Fruit fly (Drosophila melanogaster): ENCODE results near the gene Inx2.
A peak's percentile ranks its signal among the peaks of the same experiment; 100 is the strongest.

The Inx2 gene

dm6 chrX:6998492-6998852 is at the start of gene Inx2 (continued):
- TF ChIP-seq pan (optimal IDR thresholded peaks at IDR 0.05): no peak
- peak in 1 of 2 experiments; percentile 20 for TF ChIP-seq pan (GFP tag; optimal IDR thresholded peaks at IDR 0.05 in 1 of 2, IDR thresholded peaks at IDR 0.05 in 1 of 2)
- TF ChIP-seq CG5953 (GFP tag; IDR thresholded peaks at IDR 0.05): no peak; the same call in 1 of the 2 replicates
- no peak for TF ChIP-seq dmrt99B (tag; optimal IDR thresholded peaks at IDR 0.05)
- no peak for TF ChIP-seq CG7963 (GFP tag; IDR thresholded peaks at IDR 0.05; ENCODE audit: partially characterized antibody)
- TF ChIP-seq chm (GFP tag; IDR thresholded peaks at IDR 0.05): peak; percentile 82
- 0 out of 2 replicates have a peak, but pooled peaks have one; percentile 26 for TF ChIP-seq ato (GFP tag; IDR thresholded peaks at IDR 0.05; ENCODE audit: partially characterized antibody)
- no peak for TF ChIP-seq da (GFP tag; optimal IDR thresholded peaks at IDR 0.05)
- peak; percentile 74 for TF ChIP-seq kah (GFP tag; optimal IDR thresholded peaks at IDR 0.05)
- 0 out of 2 replicates have a peak, but pooled peaks have one; percentile 56 for TF ChIP-seq rib (GFP tag; IDR thresholded peaks at IDR 0.05)
- no peak for TF ChIP-seq az2 (GFP tag; optimal IDR thresholded peaks at IDR 0.05)
- TF ChIP-seq ssp (GFP tag; IDR thresholded peaks at IDR 0.05): no peak
- TF ChIP-seq Myb (GFP tag; optimal IDR thresholded peaks at IDR 0.05): no peak
- TF ChIP-seq CG10462 (GFP tag; optimal IDR thresholded peaks at IDR 0.05): no peak
- no peak for TF ChIP-seq CG30020 (tag; optimal IDR thresholded peaks at IDR 0.05)
- peak; percentile 35 for TF ChIP-seq scrt (GFP tag; optimal IDR thresholded peaks at IDR 0.05)
- peak; percentile 99 for TF ChIP-seq crol (GFP tag; IDR thresholded peaks at IDR 0.05)
- peak; percentile 28 for TF ChIP-seq chn (GFP tag; optimal IDR thresholded peaks at IDR 0.05)
- TF ChIP-seq gcm (GFP tag; optimal IDR thresholded peaks at IDR 0.05): peak; percentile 6
- TF ChIP-seq cad (GFP tag; optimal IDR thresholded peaks at IDR 0.05): no peak
- peak; percentile 75 for TF ChIP-seq CG13894 (tag; optimal IDR thresholded peaks at IDR 0.05)
- TF ChIP-seq lab (GFP tag; optimal IDR thresholded peaks at IDR 0.05): peak; percentile 58
- TF ChIP-seq CG17829 (tag; optimal IDR thresholded peaks at IDR 0.05): peak; percentile 53
- TF ChIP-seq Med (GFP tag): peak; percentile 91
- no peak for TF ChIP-seq pum (GFP tag; optimal IDR thresholded peaks at IDR 0.05)
- TF ChIP-seq HLH3B (GFP tag; IDR thresholded peaks at IDR 0.05): 0 out of 2 replicates have a peak, but pooled peaks have one; percentile 15
- peak in 1 of 2 experiments; percentile 21 for TF ChIP-seq bsh (GFP tag; optimal IDR thresholded peaks at IDR 0.05)
- no peak; the same call in 1 of the 2 replicates for TF ChIP-seq ranshi (GFP tag; IDR thresholded peaks at IDR 0.05)
- TF ChIP-seq CG14710 (tag; optimal IDR thresholded peaks at IDR 0.05): no peak
- no peak for TF ChIP-seq usp (GFP tag; optimal IDR thresholded peaks at IDR 0.05)
- TF ChIP-seq pzg (GFP tag; optimal IDR thresholded peaks at IDR 0.05): no peak
- no peak for TF ChIP-seq B-H1 (GFP tag; IDR thresholded peaks at IDR 0.05)
- TF ChIP-seq CG8924 (tag; optimal IDR thresholded peaks at IDR 0.05): peak; percentile 32
- TF ChIP-seq MESR4 (GFP tag; optimal IDR thresholded peaks at IDR 0.05): no peak
- TF ChIP-seq Fer3 (tag; optimal IDR thresholded peaks at IDR 0.05): no peak
- TF ChIP-seq CG7556 (GFP tag; optimal IDR thresholded peaks at IDR 0.05): no peak
- no peak for TF ChIP-seq TFAM (GFP tag; optimal IDR thresholded peaks at IDR 0.05)
- no peak for TF ChIP-seq Fer2 (tag; optimal IDR thresholded peaks at IDR 0.05)
- no peak for TF ChIP-seq CoRest (tag; optimal IDR thresholded peaks at IDR 0.05)
- TF ChIP-seq CG9437 (GFP tag; optimal IDR thresholded peaks at IDR 0.05): no peak
- no peak for TF ChIP-seq stwl (tag; optimal IDR thresholded peaks at IDR 0.05)
- TF ChIP-seq mirr (GFP tag; optimal IDR thresholded peaks at IDR 0.05): peak; percentile 76
- TF ChIP-seq tna (GFP tag; IDR thresholded peaks at IDR 0.05; ENCODE audit: partially characterized antibody): no peak
- no peak for TF ChIP-seq CG3726 (GFP tag; IDR thresholded peaks at IDR 0.05)
- no peak for TF ChIP-seq CG13424 (tag; optimal IDR thresholded peaks at IDR 0.05)
- no peak for TF ChIP-seq Hr78 (GFP tag; optimal IDR thresholded peaks at IDR 0.05)
- no peak for TF ChIP-seq CG10959 (GFP tag; IDR thresholded peaks at IDR 0.05)
- peak; percentile 44 for TF ChIP-seq nerfin-1 (tag; optimal IDR thresholded peaks at IDR 0.05)
- no peak for TF ChIP-seq Kr (GFP tag; optimal IDR thresholded peaks at IDR 0.05)
- no peak for TF ChIP-seq CG17612 (GFP tag; IDR thresholded peaks at IDR 0.05)
- TF ChIP-seq HLH54F (GFP tag; optimal IDR thresholded peaks at IDR 0.05): no peak
